Worm (Caenorhabditis elegans): ENCODE measurements around the gene sri-73.

The sri-73 gene

ce11 chrV:608844-609243, 43.0 kb upstream of the sri-73 start, which contains the start of gene srw-109:
Gene srw-109, minus strand, starts transcription at chrV:608944.
- TF ChIP-seq unc-39 (tag; optimal IDR thresholded peaks at IDR 0.05) (no peak), aly-2 (tag; optimal IDR thresholded peaks at IDR 0.05) (no peak), tbx-2 (tag; optimal IDR thresholded peaks at IDR 0.05) (no peak), nhr-43 (tag; optimal IDR thresholded peaks at IDR 0.05; ENCODE audit: poor library complexity, severe bottlenecking) (no peak), nhr-77 (tag; optimal IDR thresholded peaks at IDR 0.05) (no peak), ceh-9 (tag; optimal IDR thresholded peaks at IDR 0.05) (no peak), nhr-28 (tag; optimal IDR thresholded peaks at IDR 0.05) (no peak), nhr-237 (tag; optimal IDR thresholded peaks at IDR 0.05) (no peak), elt-3 (tag; optimal IDR thresholded peaks at IDR 0.05) (no peak), ztf-4 (tag; optimal IDR thresholded peaks at IDR 0.05) (no peak), zag-1 (tag; optimal IDR thresholded peaks at IDR 0.05) (no peak), lin-15B (tag; optimal IDR thresholded peaks at IDR 0.05) (no peak)

DNA sequence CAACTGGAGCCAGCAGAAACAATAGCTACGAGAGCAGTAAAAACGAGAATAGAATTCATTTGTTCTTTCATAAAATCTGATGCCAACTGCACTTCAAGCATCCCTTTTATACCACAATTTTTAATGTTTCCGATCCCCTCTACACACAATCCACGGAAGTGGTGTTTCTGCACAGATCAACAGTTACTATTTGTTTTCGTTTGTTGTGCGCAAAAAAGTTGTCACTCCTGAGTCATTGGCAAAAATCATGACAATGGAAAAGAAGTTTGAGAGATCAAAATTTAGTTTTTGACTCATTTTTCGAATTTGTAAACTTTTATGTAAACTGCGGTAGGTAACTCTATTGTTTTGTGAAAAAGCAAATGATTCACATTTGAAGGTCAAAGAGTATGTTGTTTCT, 38.2 kb upstream of the sri-73 start, which contains the start of gene srlf-37:
srlf-37 (minus strand) TSS at position 101 of the 400 bp plus-strand sequence.
- no peak for TF ChIP-seq egl-27 (tag; optimal IDR thresholded peaks at IDR 0.05)
- TF ChIP-seq lin-39 (tag; optimal IDR thresholded peaks at IDR 0.05): no peak
- TF ChIP-seq pha-4 (tag; optimal IDR thresholded peaks at IDR 0.05): no peak
- no peak for TF ChIP-seq hmg-11 (tag; optimal IDR thresholded peaks at IDR 0.05)
- no peak for TF ChIP-seq egl-5 (tag; optimal IDR thresholded peaks at IDR 0.05)
- no peak for TF ChIP-seq nhr-28 (tag; optimal IDR thresholded peaks at IDR 0.05)
- TF ChIP-seq unc-62 (GFP tag; optimal IDR thresholded peaks at IDR 0.05): no peak
- no peak for TF ChIP-seq elt-1 (tag; optimal IDR thresholded peaks at IDR 0.05)
- TF ChIP-seq R02D3.7 (tag; optimal IDR thresholded peaks at IDR 0.05): no peak
- TF ChIP-seq daf-12 (tag; optimal IDR thresholded peaks at IDR 0.05): no peak

- TF ChIP-seq sea-2 (GFP tag; optimal IDR thresholded peaks at IDR 0.05): no peak
- no peak for TF ChIP-seq daf-12 (tag; optimal IDR thresholded peaks at IDR 0.05)
- TF ChIP-seq elt-3 (tag; optimal IDR thresholded peaks at IDR 0.05): no peak
- TF ChIP-seq ceh-9 (tag; optimal IDR thresholded peaks at IDR 0.05): no peak
- TF ChIP-seq zag-1 (tag; optimal IDR thresholded peaks at IDR 0.05): no peak
- TF ChIP-seq mdl-1 (tag; optimal IDR thresholded peaks at IDR 0.05): no peak
- no peak for TF ChIP-seq nhr-23 (tag; optimal IDR thresholded peaks at IDR 0.05)
- TF ChIP-seq ztf-4 (tag; optimal IDR thresholded peaks at IDR 0.05): no peak
- TF ChIP-seq ZK546.5 (tag; optimal IDR thresholded peaks at IDR 0.05): no peak
- TF ChIP-seq nhr-12 (tag; optimal IDR thresholded peaks at IDR 0.05): no peak
- no peak for TF ChIP-seq nhr-25 (tag; optimal IDR thresholded peaks at IDR 0.05)
- no peak for TF ChIP-seq ama-1 (optimal IDR thresholded peaks at IDR 0.05)
- TF ChIP-seq aly-2 (tag; optimal IDR thresholded peaks at IDR 0.05): no peak
- TF ChIP-seq nfya-1 (tag; optimal IDR thresholded peaks at IDR 0.05; ENCODE audit: insufficient read depth): no peak
- TF ChIP-seq nhr-76 (tag; optimal IDR thresholded peaks at IDR 0.05): no peak
- TF ChIP-seq ceh-16 (tag; optimal IDR thresholded peaks at IDR 0.05): no peak
- TF ChIP-seq nhr-11 (tag; optimal IDR thresholded peaks at IDR 0.05): no peak
- no peak for TF ChIP-seq nhr-28 (tag; optimal IDR thresholded peaks at IDR 0.05)
Measured at ce11 chrV:600231-600630, 34.3 kb upstream of the sri-73 start, which contains the start of gene nhr-251. Gene nhr-251, plus strand, starts transcription at chrV:600531.

- TF ChIP-seq ceh-28 (tag; optimal IDR thresholded peaks at IDR 0.05): no peak
- no peak for TF ChIP-seq mml-1 (tag; optimal IDR thresholded peaks at IDR 0.05)
- no peak for TF ChIP-seq R02D3.7 (tag; optimal IDR thresholded peaks at IDR 0.05)
- TF ChIP-seq fkh-10 (GFP tag; optimal IDR thresholded peaks at IDR 0.05): no peak
- TF ChIP-seq jun-1 (tag; optimal IDR thresholded peaks at IDR 0.05): no peak
- no peak for TF ChIP-seq pha-4 (tag; optimal IDR thresholded peaks at IDR 0.05)
- TF ChIP-seq hmg-11 (tag; optimal IDR thresholded peaks at IDR 0.05): no peak
- TF ChIP-seq elt-3 (tag; optimal IDR thresholded peaks at IDR 0.05): no peak
- TF ChIP-seq fkh-2 (tag; optimal IDR thresholded peaks at IDR 0.05): no peak
- TF ChIP-seq nhr-76 (tag; optimal IDR thresholded peaks at IDR 0.05): no peak
- TF ChIP-seq nhr-23 (tag; optimal IDR thresholded peaks at IDR 0.05): no peak
- no peak for TF ChIP-seq ceh-82 (tag; optimal IDR thresholded peaks at IDR 0.05)
- no peak for TF ChIP-seq elt-1 (tag; optimal IDR thresholded peaks at IDR 0.05)
- TF ChIP-seq nhr-77 (tag; optimal IDR thresholded peaks at IDR 0.05): no peak
Measured at ce11 chrV:599783-600182, 33.9 kb upstream of the sri-73 start.

All from whole organism, L3 larva.